Worm (Caenorhabditis elegans): ENCODE results near the gene flp-6.
"Not testable (repeated sequence)": the region's sequence is repeated elsewhere in the genome, so short reads cannot be mapped to it uniquely, and the experiment has no call there.

Gene flp-6

ce11 chrV:9424514-9424913 lies 47.3 kb upstream of the flp-6 start (continued):
- no peak for TF ChIP-seq nhr-77 (tag; optimal IDR thresholded peaks at IDR 0.05)

ce11 chrV:9425593-9425992 lies 46.2 kb upstream of the flp-6 start, which contains the start of gene F36D4.5:
Gene F36D4.5, minus strand, starts transcription at chrV:9425817.
- TF ChIP-seq pha-4 (tag; optimal IDR thresholded peaks at IDR 0.05) (peak; percentile 55), elt-3 (tag; optimal IDR thresholded peaks at IDR 0.05) (no peak), nfya-1 (tag; optimal IDR thresholded peaks at IDR 0.05; ENCODE audit: insufficient read depth) (peak; percentile 38), snpc-4 (tag; optimal IDR thresholded peaks at IDR 0.05) (peak; percentile 14), lin-15B (tag; optimal IDR thresholded peaks at IDR 0.05) (peak; percentile 22), R02D3.7 (tag; optimal IDR thresholded peaks at IDR 0.05) (no peak), fos-1 (tag; optimal IDR thresholded peaks at IDR 0.05) (no peak), hmg-11 (tag; optimal IDR thresholded peaks at IDR 0.05) (peak; percentile 16)

- TF ChIP-seq nhr-23 (tag; optimal IDR thresholded peaks at IDR 0.05) (no peak), R02D3.7 (tag; optimal IDR thresholded peaks at IDR 0.05) (no peak), ztf-4 (tag; optimal IDR thresholded peaks at IDR 0.05) (no peak), nhr-77 (tag; optimal IDR thresholded peaks at IDR 0.05) (no peak)
Measured at ce11 chrV:9427075-9427474, 44.7 kb upstream of the flp-6 start, which contains the start of gene F36D4.6. Gene F36D4.6, minus strand, starts transcription at chrV:9427175.

- not testable (repeated sequence) for TF ChIP-seq ceh-82, tbx-2, ceh-9 (tag; optimal IDR thresholded peaks at IDR 0.05)
Measured at ce11 chrV:9439315-9440002, 32.3 kb upstream of the flp-6 start, which contains the start of gene Y54B9A.1. Gene Y54B9A.1, minus strand, starts transcription at chrV:9439549.

ce11 chrV:9440003-9440319 lies 31.8 kb upstream of the flp-6 start:
- TF ChIP-seq tbx-2 (tag; optimal IDR thresholded peaks at IDR 0.05) (no peak), nhr-77 (tag; optimal IDR thresholded peaks at IDR 0.05) (no peak), ceh-16 (tag; optimal IDR thresholded peaks at IDR 0.05) (no peak), eor-1 (tag; optimal IDR thresholded peaks at IDR 0.05) (no peak), unc-62 (GFP tag; optimal IDR thresholded peaks at IDR 0.05) (no peak), aly-2 (tag; optimal IDR thresholded peaks at IDR 0.05) (no peak), fkh-2 (tag; optimal IDR thresholded peaks at IDR 0.05) (no peak), unc-39 (tag; optimal IDR thresholded peaks at IDR 0.05) (no peak), elt-3 (tag; optimal IDR thresholded peaks at IDR 0.05) (no peak)

- no peak for TF ChIP-seq nfya-1 (tag; optimal IDR thresholded peaks at IDR 0.05; ENCODE audit: insufficient read depth)
- no peak for TF ChIP-seq mml-1 (tag; optimal IDR thresholded peaks at IDR 0.05)
- no peak for TF ChIP-seq egl-27 (tag; optimal IDR thresholded peaks at IDR 0.05)
- no peak for TF ChIP-seq nhr-23 (tag; optimal IDR thresholded peaks at IDR 0.05)
- TF ChIP-seq ceh-28 (tag; optimal IDR thresholded peaks at IDR 0.05), result no peak
- TF ChIP-seq nhr-67 (tag; optimal IDR thresholded peaks at IDR 0.05), result no peak
- no peak for TF ChIP-seq mdl-1 (tag; optimal IDR thresholded peaks at IDR 0.05)
- TF ChIP-seq jun-1 (tag; optimal IDR thresholded peaks at IDR 0.05), result no peak
- no peak for TF ChIP-seq elt-1 (tag; optimal IDR thresholded peaks at IDR 0.05)
- TF ChIP-seq pqm-1 (tag; optimal IDR thresholded peaks at IDR 0.05), result no peak
Measured at ce11 chrV:9441046-9441445, 30.7 kb upstream of the flp-6 start.

DNA sequence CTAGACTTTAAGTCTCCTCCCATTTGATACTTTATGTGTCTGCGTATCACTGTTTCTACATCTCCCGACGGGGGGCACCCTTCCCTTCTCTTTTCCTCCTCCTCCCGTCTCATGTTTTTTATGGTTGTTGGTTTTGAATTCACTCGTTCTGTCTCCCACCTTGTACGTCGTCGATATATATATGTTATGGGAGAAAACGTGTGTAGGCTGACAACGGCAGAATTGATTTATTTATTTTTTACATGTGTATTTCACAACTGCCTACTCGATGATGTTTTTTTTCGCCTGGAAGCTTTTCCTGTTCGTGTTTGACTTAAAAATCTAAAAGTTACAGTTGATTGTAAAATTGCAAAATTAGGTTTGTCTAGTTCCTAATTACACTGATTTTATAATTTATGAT lies 29.3 kb upstream of the flp-6 start:
- TF ChIP-seq lin-39 (tag; optimal IDR thresholded peaks at IDR 0.05) (no peak), ceh-9 (tag; optimal IDR thresholded peaks at IDR 0.05) (no peak), nhr-77 (tag; optimal IDR thresholded peaks at IDR 0.05) (no peak), ceh-28 (tag; optimal IDR thresholded peaks at IDR 0.05) (no peak), pha-4 (tag; optimal IDR thresholded peaks at IDR 0.05) (peak; percentile 14), elt-2 (tag; optimal IDR thresholded peaks at IDR 0.05) (peak; percentile 17), unc-62 (GFP tag; optimal IDR thresholded peaks at IDR 0.05) (no peak), hmg-11 (tag; optimal IDR thresholded peaks at IDR 0.05) (no peak), nhr-25 (tag; optimal IDR thresholded peaks at IDR 0.05) (no peak), nhr-23 (tag; optimal IDR thresholded peaks at IDR 0.05) (no peak)
